Fruit fly (Drosophila melanogaster): ENCODE data around the gene CG32240.

The CG32240 gene

DNA sequence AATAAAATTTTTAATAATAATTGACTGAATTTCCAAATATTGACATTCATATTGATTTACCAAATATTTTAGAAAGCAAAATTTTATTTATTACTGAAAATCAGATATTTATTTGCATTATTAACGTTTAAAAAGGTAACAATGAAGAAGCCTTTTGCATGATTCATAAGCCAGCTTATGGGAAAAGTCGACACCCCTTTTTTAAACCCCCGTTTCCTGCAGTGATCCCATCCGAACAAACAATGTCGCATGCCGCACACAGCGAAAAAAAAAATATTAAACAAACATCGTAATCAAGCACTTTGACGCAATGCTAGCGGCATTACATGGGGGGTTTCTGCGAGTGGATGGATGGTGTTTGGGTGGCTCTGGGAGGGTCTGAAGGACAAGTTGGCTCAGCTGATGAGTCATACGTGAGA lies 27.8 kb downstream of the CG32240 start (continued):
- TF ChIP-seq D19A (tag; optimal IDR thresholded peaks at IDR 0.05) (peak; percentile 25), CG11456 (GFP tag; IDR thresholded peaks at IDR 0.05) (peak; percentile 61; the same call in 1 of the 3 replicates), row (GFP tag; IDR thresholded peaks at IDR 0.05) (peak; percentile 51; the same call in 2 of the 3 replicates), btn (GFP tag; optimal IDR thresholded peaks at IDR 0.05) (no peak), CG13123 (GFP tag; optimal IDR thresholded peaks at IDR 0.05) (no peak), toy (GFP tag; IDR thresholded peaks at IDR 0.05) (0 out of 2 replicates have a peak, but pooled peaks have one; percentile 23), Bteb2 (GFP tag; optimal IDR thresholded peaks at IDR 0.05) (peak; percentile 19), Elba2 (GFP tag; optimal IDR thresholded peaks at IDR 0.05) (no peak), pho (GFP tag; optimal IDR thresholded peaks at IDR 0.05) (no peak), Xrp1 (GFP tag; IDR thresholded peaks at IDR 0.05) (peak; percentile 52; the same call in 1 of the 2 replicates), CG9609 (GFP tag; optimal IDR thresholded peaks at IDR 0.05) (peak; percentile 5), D (optimal IDR thresholded peaks at IDR 0.05) (no peak), D (GFP tag; optimal IDR thresholded peaks at IDR 0.05) (peak; percentile 42), Meics (GFP tag; optimal IDR thresholded peaks at IDR 0.05) (peak; percentile 59), Dip3 (GFP tag; optimal IDR thresholded peaks at IDR 0.05) (peak; percentile 39), CG7839 (tag; optimal IDR thresholded peaks at IDR 0.05) (peak; percentile 51), jing (GFP tag; optimal IDR thresholded peaks at IDR 0.05) (no peak), pnt (GFP tag; optimal IDR thresholded peaks at IDR 0.05) (peak; percentile 20), CG1603 (tag; optimal IDR thresholded peaks at IDR 0.05) (peak; percentile 39), CG7556 (GFP tag; optimal IDR thresholded peaks at IDR 0.05) (peak; percentile 80), sob (GFP tag; IDR thresholded peaks at IDR 0.05) (peak; percentile 52), CG13624 (GFP tag; optimal IDR thresholded peaks at IDR 0.05) (peak; percentile 23), lilli (GFP tag; optimal IDR thresholded peaks at IDR 0.05) (peak; percentile 39), CG7357 (GFP tag; IDR thresholded peaks at IDR 0.05) (0 out of 3 replicates have a peak, but pooled peaks have one; percentile 11), Ada2b (GFP tag; IDR thresholded peaks at IDR 0.05) (peak; percentile 34; the same call in 1 of the 2 replicates), zen2 (GFP tag; IDR thresholded peaks at IDR 0.05; ENCODE audit: partially characterized antibody) (no peak), odd (GFP tag; optimal IDR thresholded peaks at IDR 0.05) (peak; percentile 2), az2 (GFP tag; optimal IDR thresholded peaks at IDR 0.05) (no peak), Med (GFP tag) (peak; percentile 90), CG18619 (GFP tag; optimal IDR thresholded peaks at IDR 0.05) (peak; percentile 25), cg (GFP tag; optimal IDR thresholded peaks at IDR 0.05) (no peak), CG12769 (tag; optimal IDR thresholded peaks at IDR 0.05) (peak; percentile 30), ATbp (GFP tag; optimal IDR thresholded peaks at IDR 0.05) (peak; percentile 69), CG12391 (tag; optimal IDR thresholded peaks at IDR 0.05) (peak; percentile 12), nerfin-1 (tag; optimal IDR thresholded peaks at IDR 0.05) (peak; percentile 46), CG17829 (tag; optimal IDR thresholded peaks at IDR 0.05) (peak; percentile 10), Lpt (GFP tag; optimal IDR thresholded peaks at IDR 0.05) (no peak), CG15073 (GFP tag; optimal IDR thresholded peaks at IDR 0.05) (no peak), Fer3 (tag; optimal IDR thresholded peaks at IDR 0.05) (peak; percentile 28), Dbx (GFP tag; IDR thresholded peaks at IDR 0.05) (peak; percentile 29; the same call in 1 of the 3 replicates), CG15269 (tag; optimal IDR thresholded peaks at IDR 0.05) (peak; percentile 29), CG7987 (GFP tag; optimal IDR thresholded peaks at IDR 0.05) (peak; percentile 60), CG4282 (GFP tag; optimal IDR thresholded peaks at IDR 0.05) (no peak), Hr78 (GFP tag; optimal IDR thresholded peaks at IDR 0.05) (no peak), Fer1 (GFP tag; optimal IDR thresholded peaks at IDR 0.05) (peak; percentile 41), Side (GFP tag; optimal IDR thresholded peaks at IDR 0.05) (no peak), CG14710 (tag; optimal IDR thresholded peaks at IDR 0.05) (no peak), Abd-B (GFP tag; optimal IDR thresholded peaks at IDR 0.05) (peak; percentile 11), D19B (GFP tag; optimal IDR thresholded peaks at IDR 0.05) (peak; percentile 23), sqz (GFP tag; optimal IDR thresholded peaks at IDR 0.05) (peak; percentile 53), ara (GFP tag; IDR thresholded peaks at IDR 0.05) (0 out of 2 replicates have a peak, but pooled peaks have one; percentile 29)

All from whole organism, embryonic.